Fruit fly (Drosophila melanogaster): ENCODE data around the gene CG32793.

- TF ChIP-seq CG8478 (optimal IDR thresholded peaks at IDR 0.05) = no peak
- no peak for TF ChIP-seq pan (optimal IDR thresholded peaks at IDR 0.05)
- no peak for TF ChIP-seq psq (optimal IDR thresholded peaks at IDR 0.05)
- TF ChIP-seq usp (GFP tag; optimal IDR thresholded peaks at IDR 0.05) = no peak
Measured at dm6 chrX:2946794-2947193, 17.2 kb downstream of the CG32793 start, which contains the start of gene CG17959.

Data from whole organism.